Fruit fly (Drosophila melanogaster) ovary, adult (tissue): ENCODE data around the gene CG6654.
A peak's percentile ranks its signal among the peaks of the same experiment; 100 is the strongest.

Source experiments
- CG17801 ChIP-seq: fragments of 200-800 bp; optimal IDR thresholded peaks from 2 replicates; lab custom pipeline; 2019; ENCODE audit warnings: missing biosample characterization, mild to moderate bottlenecking, missing genetic modification characterization, moderate library complexity; ENCODE audit not compliant: partially characterized antibody

The CG6654 gene

dm6 chr3R:15213362-15213989 lies at the start of gene CG6654, which contains the start of gene CG4210:
Gene CG6654, minus strand, starts transcription at chr3R:15213658.
Gene CG4210, plus strand, starts transcription at chr3R:15213974.
- peak; percentile 70 for TF ChIP-seq CG17801 (GFP tag; lab: Kevin White, UChicago)

DNA sequence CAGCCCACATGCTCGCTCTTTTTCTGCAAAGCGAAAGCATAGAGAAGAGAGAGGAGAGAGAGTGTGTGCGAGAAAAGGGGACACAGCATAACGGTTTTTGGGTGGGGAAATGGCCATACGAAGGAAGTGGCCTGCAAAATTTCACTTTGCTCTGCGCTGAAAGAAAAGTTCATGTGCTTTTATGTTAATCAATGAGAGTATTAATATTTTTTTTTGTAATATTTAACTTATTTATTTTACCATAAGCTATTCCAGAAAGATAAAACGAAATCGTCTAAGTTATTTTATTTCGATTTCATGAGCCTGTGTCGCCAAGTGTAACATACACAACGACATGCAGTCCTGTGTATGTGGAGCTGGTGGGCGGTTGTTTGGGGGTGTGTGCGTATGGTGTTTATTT lies 37.0 kb upstream of the CG6654 start:
- TF ChIP-seq CG17801 (GFP tag; lab: Kevin White, UChicago), result no peak

DNA sequence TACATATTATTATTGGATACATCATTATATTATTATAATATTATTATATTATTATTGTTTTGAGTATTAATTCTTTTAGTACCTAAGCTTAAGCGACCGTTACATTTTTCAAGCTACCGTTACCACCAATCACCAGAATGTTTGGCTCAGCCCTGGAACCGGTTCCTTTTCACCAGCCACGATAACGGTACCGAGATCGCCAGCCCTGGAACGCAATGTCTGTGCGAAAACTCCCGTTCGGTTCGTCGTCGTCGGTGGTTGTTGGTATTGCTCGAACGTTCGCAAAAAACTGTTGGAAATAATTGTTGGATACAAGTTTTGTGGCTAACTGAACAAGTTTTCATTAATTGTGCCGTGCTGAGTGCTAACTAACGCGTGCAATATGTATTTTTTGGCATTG lies 36.3 kb upstream of the CG6654 start, which contains the start of gene CG42404:
CG42404 (plus strand) TSS at position 360 of the 400 bp plus-strand sequence.
- no peak for TF ChIP-seq CG17801 (GFP tag; lab: Kevin White, UChicago)

DNA sequence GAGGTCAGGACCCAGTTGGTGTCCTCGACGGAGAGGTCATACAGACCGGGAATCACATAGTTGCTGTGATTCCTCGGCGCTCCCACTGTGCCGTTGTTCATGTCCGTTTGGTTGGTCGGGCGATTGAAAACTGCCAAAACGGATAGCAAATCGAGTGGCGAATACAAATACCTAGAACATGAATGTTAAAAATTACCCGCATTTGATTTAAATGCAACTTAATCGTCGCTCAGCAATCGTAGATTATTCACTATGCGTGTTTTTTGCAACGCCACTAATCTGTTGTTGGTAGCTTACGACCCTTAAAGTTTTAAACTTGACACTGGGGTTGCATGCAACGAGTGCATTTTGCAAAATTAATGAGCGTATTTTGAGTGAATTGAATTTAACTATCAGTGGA lies 35.6 kb upstream of the CG6654 start, which contains the start of gene Amt:
Amt (minus strand) TSS at position 101 of the 400 bp plus-strand sequence.
- no peak for TF ChIP-seq CG17801 (GFP tag; lab: Kevin White, UChicago)

DNA sequence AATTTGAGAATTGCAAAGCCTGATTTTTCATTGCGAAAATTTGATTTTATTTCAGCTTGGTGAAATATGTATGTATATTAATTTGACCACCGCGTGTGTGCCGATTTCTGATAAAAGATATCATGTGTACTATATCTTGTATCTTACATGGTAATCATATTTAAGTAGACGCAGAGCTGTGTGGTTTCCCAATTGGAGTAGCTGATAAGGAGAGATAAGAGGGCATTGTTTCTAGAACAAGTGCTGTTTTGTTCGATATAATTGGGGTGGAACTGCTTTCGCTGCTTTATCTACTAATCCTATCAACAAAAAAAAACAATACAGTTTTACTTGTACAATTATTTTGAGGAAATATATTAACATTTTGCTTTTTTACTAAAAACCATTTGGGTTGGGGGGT lies 33.1 kb upstream of the CG6654 start:
- no peak for TF ChIP-seq CG17801 (GFP tag; lab: Kevin White, UChicago)

dm6 chr3R:15243452-15243851 lies 30.0 kb upstream of the CG6654 start:
- no peak for TF ChIP-seq CG17801 (GFP tag; lab: Kevin White, UChicago)

DNA sequence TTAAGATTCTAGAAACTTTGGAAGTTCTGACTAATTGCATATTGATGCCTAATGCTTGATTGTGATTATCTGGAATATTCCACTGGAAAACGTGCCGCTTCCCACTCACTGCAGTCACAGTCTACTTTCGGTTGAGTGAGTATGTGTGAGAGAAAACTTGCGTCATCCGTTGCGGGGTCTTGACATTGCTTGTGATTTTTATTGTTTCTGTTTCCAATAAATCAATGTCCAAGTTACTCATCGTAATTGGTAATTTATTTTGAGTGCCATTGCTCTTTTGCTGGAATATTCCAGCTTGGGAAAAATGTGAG lies 29.5 kb upstream of the CG6654 start:
- TF ChIP-seq CG17801 (GFP tag; lab: Kevin White, UChicago), result no peak

dm6 chr3R:15242186-15243045 lies 29.0 kb upstream of the CG6654 start, which contains the start of the genes tefu and Hsc70-4:
Gene tefu, minus strand, starts transcription at chr3R:15242236.
Gene Hsc70-4, plus strand, starts transcription at chr3R:15242687.
- peak; percentile 50 for TF ChIP-seq CG17801 (GFP tag; lab: Kevin White, UChicago)

DNA sequence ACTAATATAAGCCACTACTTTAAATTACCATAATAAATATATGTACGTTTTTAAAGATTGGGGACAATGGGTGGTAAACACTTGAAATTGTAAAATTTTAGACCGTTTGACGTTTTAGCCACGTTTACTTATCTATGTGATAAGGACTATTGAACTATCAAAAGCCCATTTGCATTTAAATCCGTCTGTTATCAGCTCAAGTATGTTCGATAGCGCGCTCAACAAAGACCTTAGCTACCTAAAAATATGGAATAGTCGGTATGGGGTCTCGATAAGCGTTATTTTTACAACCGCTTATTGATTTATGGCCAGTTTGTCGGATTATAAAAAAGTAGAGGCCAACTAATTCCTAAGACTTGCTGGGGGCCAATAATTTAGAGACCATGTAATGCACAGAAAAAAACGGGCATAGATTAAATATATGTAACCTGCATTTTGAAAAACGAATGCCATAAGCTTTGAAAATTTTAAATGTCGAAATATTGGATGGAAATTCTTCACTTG lies 18.2 kb upstream of the CG6654 start:
- TF ChIP-seq CG17801 (GFP tag; lab: Kevin White, UChicago), result no peak

DNA sequence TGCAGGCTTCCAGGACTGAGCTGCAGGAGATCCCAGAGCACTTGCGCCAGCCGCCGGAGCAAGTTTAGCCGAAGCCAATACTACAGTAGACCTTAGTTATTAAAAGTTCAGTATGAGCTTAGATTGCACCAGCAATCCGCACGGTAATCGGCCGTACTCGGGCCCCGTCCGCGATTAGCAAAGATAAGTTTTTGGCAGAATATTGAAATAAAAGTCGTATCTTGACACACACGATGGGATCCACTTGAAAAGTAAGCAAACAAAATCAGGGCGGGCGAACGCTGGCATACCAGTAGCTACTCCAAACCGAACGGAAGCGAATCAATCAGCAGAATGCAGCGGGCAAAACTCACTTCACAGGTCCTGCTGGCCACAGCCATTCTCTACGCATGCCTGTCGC lies 16.8 kb upstream of the CG6654 start, which contains the start of gene CG34316:
CG34316 (plus strand) TSS at position 301 of the 400 bp plus-strand sequence.
- no peak for TF ChIP-seq CG17801 (GFP tag; lab: Kevin White, UChicago)

dm6 chr3R:15229329-15229876 lies 15.9 kb upstream of the CG6654 start, which contains the start of the genes Art3 and mRpS10:
Gene Art3, minus strand, starts transcription at chr3R:15229408.
Gene mRpS10, plus strand, starts transcription at chr3R:15229665.
- peak; percentile 100 for TF ChIP-seq CG17801 (GFP tag; lab: Kevin White, UChicago)

DNA sequence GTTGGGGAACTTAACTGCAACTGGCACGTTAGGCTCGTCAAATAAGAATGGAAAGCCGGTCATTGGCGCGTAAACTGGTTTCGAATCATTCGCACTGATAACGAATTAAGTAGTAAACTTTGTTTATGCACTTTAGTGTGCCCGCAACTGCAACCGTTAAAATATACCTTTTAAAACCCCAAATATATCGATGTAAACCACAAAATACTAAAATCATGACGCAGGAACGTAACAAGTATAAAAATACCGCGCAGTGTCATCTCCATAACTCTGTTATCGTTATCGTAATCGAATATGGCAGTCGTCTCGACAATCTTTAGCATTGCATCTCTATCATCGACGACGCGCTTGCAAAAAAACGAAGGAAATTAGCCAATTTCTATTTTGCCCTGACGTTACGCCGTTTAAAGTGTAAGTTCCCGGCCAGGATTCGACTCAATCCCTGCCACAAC lies 11.8 kb upstream of the CG6654 start, which contains the start of the genes CG31344 and Caf1-55:
CG31344 (minus strand) TSS at position 51 of the 452 bp plus-strand sequence.
Caf1-55 (plus strand) TSS at position 298 of the 452 bp plus-strand sequence.
- TF ChIP-seq CG17801 (GFP tag; lab: Kevin White, UChicago), result peak; percentile 40

dm6 chr3R:15222973-15223372 lies 9.5 kb upstream of the CG6654 start, which contains the start of gene Polr2G:
Gene Polr2G, minus strand, starts transcription at chr3R:15223180.
- no peak for TF ChIP-seq CG17801 (GFP tag; lab: Kevin White, UChicago)

- TF ChIP-seq CG17801 (GFP tag; lab: Kevin White, UChicago), result peak; percentile 76
These were observed 5.5 kb upstream of the CG6654 start, which contains the start of the genes SIDL and CG12241 for dm6 chr3R:15218824-15219576. Gene SIDL, minus strand, starts transcription at chr3R:15218874. Gene CG12241, plus strand, starts transcription at chr3R:15219256.
